Comparison of ENCODE assay signal across 1 fruit fly cellular context in the genomic region with DNA sequence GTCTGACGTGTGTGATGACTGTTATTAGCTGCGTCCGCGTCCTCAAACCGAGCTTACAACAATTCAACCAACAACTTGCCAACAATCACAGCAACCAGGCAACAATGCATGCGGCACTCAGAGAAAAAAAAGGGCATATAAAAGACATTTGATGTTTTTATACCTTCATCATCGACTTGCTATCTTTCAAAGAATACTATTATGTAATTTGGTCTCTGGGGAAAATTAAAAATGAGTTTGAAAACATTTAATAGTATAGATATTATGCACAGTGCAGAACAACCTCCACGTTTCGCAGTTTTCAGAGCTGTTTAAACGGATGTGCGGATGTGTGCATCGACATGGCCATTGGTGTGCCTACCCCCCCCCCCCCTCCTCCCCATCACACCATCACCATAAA.
A peak's percentile ranks its signal among the peaks of the same experiment; 100 is the strongest.
TF ChIP-seq lines count a peak whose summit lies in the region.

No protein-coding gene starts in this region.

TF ChIP-seq in whole organism, prepupa, 60 proteins besides CTCF, POLR2A, EP300 and RAD21 (continued from another document):
- TF ChIP-seq OdsH (GFP tag; optimal IDR thresholded peaks at IDR 0.05; lab: Kevin White, UChicago) = peak; percentile 55
- TF ChIP-seq CG34406 (GFP tag; optimal IDR thresholded peaks at IDR 0.05; lab: Kevin White, UChicago) = peak; percentile 36
- TF ChIP-seq topi (GFP tag; optimal IDR thresholded peaks at IDR 0.05; lab: Kevin White, UChicago) = peak; percentile 36
- TF ChIP-seq CG16779 (tag; optimal IDR thresholded peaks at IDR 0.05; lab: Kevin White, UChicago) = no peak
- TF ChIP-seq Ets96B (tag; optimal IDR thresholded peaks at IDR 0.05; lab: Kevin White, UChicago) = peak; percentile 74
- TF ChIP-seq CG10669 (GFP tag; optimal IDR thresholded peaks at IDR 0.05; lab: Kevin White, UChicago) = peak; percentile 68
- TF ChIP-seq CG11762 (GFP tag; optimal IDR thresholded peaks at IDR 0.05; lab: Kevin White, UChicago; ENCODE audit: insufficient read depth) = no peak
- peak; percentile 40 for TF ChIP-seq lz (GFP tag; optimal IDR thresholded peaks at IDR 0.05; lab: Kevin White, UChicago)
- TF ChIP-seq ss (GFP tag; optimal IDR thresholded peaks at IDR 0.05; lab: Kevin White, UChicago) = peak; percentile 68 to 71
- TF ChIP-seq CG3032 (tag; optimal IDR thresholded peaks at IDR 0.05; lab: Kevin White, UChicago) = peak; percentile 70
- peak; percentile 12 to 56 for TF ChIP-seq salr (GFP tag; optimal IDR thresholded peaks at IDR 0.05; lab: Kevin White, UChicago)
- TF ChIP-seq CG6163 (GFP tag; IDR thresholded peaks at IDR 0.05; lab: Robert Waterston, UW) = peak; percentile 73
- TF ChIP-seq Gug (GFP tag; IDR thresholded peaks at IDR 0.05; lab: Robert Waterston, UW) = no peak
- TF ChIP-seq CG6792 (GFP tag; optimal IDR thresholded peaks at IDR 0.05; lab: Kevin White, UChicago) = peak; percentile 38
- peak; percentile 41 for TF ChIP-seq Hr39 (GFP tag; optimal IDR thresholded peaks at IDR 0.05; lab: Kevin White, UChicago)
- no peak for TF ChIP-seq CG15336 (GFP tag; IDR thresholded peaks at IDR 0.05; lab: Robert Waterston, UW)
- TF ChIP-seq fd59A (GFP tag; optimal IDR thresholded peaks at IDR 0.05; lab: Kevin White, UChicago) = peak; percentile 67
- peak; percentile 18 for TF ChIP-seq CG8632 (GFP tag; optimal IDR thresholded peaks at IDR 0.05; lab: Kevin White, UChicago)
- TF ChIP-seq CG7368 (GFP tag; optimal IDR thresholded peaks at IDR 0.05; lab: Kevin White, UChicago) = peak; percentile 27
- TF ChIP-seq Hr38 (GFP tag; optimal IDR thresholded peaks at IDR 0.05; lab: Kevin White, UChicago) = no peak
- TF ChIP-seq cyc (GFP tag; optimal IDR thresholded peaks at IDR 0.05; lab: Kevin White, UChicago) = peak; percentile 31
- TF ChIP-seq esn (GFP tag; optimal IDR thresholded peaks at IDR 0.05; lab: Kevin White, UChicago) = peak; percentile 38
- no peak for TF ChIP-seq dac (GFP tag; optimal IDR thresholded peaks at IDR 0.05; lab: Kevin White, UChicago)
- TF ChIP-seq CG6854 (GFP tag; optimal IDR thresholded peaks at IDR 0.05; lab: Kevin White, UChicago) = no peak
- TF ChIP-seq CG6808 (GFP tag; optimal IDR thresholded peaks at IDR 0.05; lab: Kevin White, UChicago) = peak; percentile 64
- TF ChIP-seq acj6 (GFP tag; optimal IDR thresholded peaks at IDR 0.05; lab: Kevin White, UChicago) = peak; percentile 37
- peak; percentile 17 for TF ChIP-seq Sox102F (GFP tag; optimal IDR thresholded peaks at IDR 0.05; lab: Kevin White, UChicago)
- TF ChIP-seq Met (GFP tag; optimal IDR thresholded peaks at IDR 0.05; lab: Kevin White, UChicago) = peak; percentile 46
- TF ChIP-seq CG8119 (GFP tag; IDR thresholded peaks at IDR 0.05; lab: Robert Waterston, UW) = peak; percentile 55; the same call in 1 of the 3 replicates
- no peak for TF ChIP-seq Eip93F (GFP tag; optimal IDR thresholded peaks at IDR 0.05; lab: Kevin White, UChicago)
- TF ChIP-seq CG3919 (GFP tag; optimal IDR thresholded peaks at IDR 0.05; lab: Kevin White, UChicago) = peak; percentile 64
- TF ChIP-seq Lpt (GFP tag; optimal IDR thresholded peaks at IDR 0.05; lab: Kevin White, UChicago) = peak; percentile 22
- TF ChIP-seq pdm3 (GFP tag; optimal IDR thresholded peaks at IDR 0.05; lab: Kevin White, UChicago) = peak; percentile 53
